Fruit fly (Drosophila melanogaster) whole organism, embryonic: ENCODE results near the gene CG10338.

Experiments used
- Atf-2 ChIP-seq: fragments of 200-800 bp; sonication (Bioruptor generic); optimal IDR thresholded peaks from 2 replicates; lab custom pipeline; 2016; ENCODE audit warnings: missing biosample characterization, missing genetic modification characterization
- CG13775 ChIP-seq: fragments of 200-800 bp; sonication (Bioruptor generic); optimal IDR thresholded peaks from 3 replicates; lab custom pipeline; 2017; ENCODE audit warnings: missing biosample characterization, mild to moderate bottlenecking, missing genetic modification characterization
- CG7928 ChIP-seq: fragments of 200-800 bp; sonication (Bioruptor generic); optimal IDR thresholded peaks from 2 replicates; lab custom pipeline; 2017; ENCODE audit warnings: missing biosample characterization, mild to moderate bottlenecking, missing genetic modification characterization
- CoRest ChIP-seq: fragments of 200-800 bp; sonication (Bioruptor generic); optimal IDR thresholded peaks from 3 replicates; lab custom pipeline; 2018; ENCODE audit warnings: missing biosample characterization, mild to moderate bottlenecking, missing genetic modification characterization, moderate library complexity
- H15 ChIP-seq: fragments of 200-800 bp; sonication (Bioruptor generic); IDR thresholded peaks from 3 replicates; pipeline ENCODE4 v1.3.6; 2022; ENCODE audit warnings: missing biosample characterization, missing genetic modification characterization
- Hey ChIP-seq: fragments of 200-800 bp; sonication (Bioruptor generic); optimal IDR thresholded peaks from 3 replicates; lab custom pipeline; 2018; ENCODE audit warnings: missing biosample characterization, mild to moderate bottlenecking, missing genetic modification characterization
- bab2 ChIP-seq: fragments of 200-800 bp; sonication (Bioruptor generic); optimal IDR thresholded peaks from 2 replicates; lab custom pipeline; 2016; ENCODE audit warnings: missing biosample characterization, missing genetic modification characterization
- gcm ChIP-seq: fragments of 200-800 bp; sonication (Bioruptor generic); optimal IDR thresholded peaks from 2 replicates; lab custom pipeline; 2019; ENCODE audit warnings: missing biosample characterization, mild to moderate bottlenecking, missing genetic modification characterization, moderate library complexity
- kni ChIP-seq: fragments of 200-800 bp; sonication (Bioruptor generic); optimal IDR thresholded peaks from 3 replicates; lab custom pipeline; 2017; ENCODE audit warnings: mild to moderate bottlenecking, missing biosample characterization, missing genetic modification reagents, missing genetic modification characterization
- toy ChIP-seq: fragments of 200-800 bp; sonication (Bioruptor generic); IDR thresholded peaks from 2 replicates; pipeline ENCODE4 v1.3.6; 2022; ENCODE audit warnings: missing biosample characterization, missing genetic modification characterization
- usp ChIP-seq: fragments of >200 bp; optimal IDR thresholded peaks from 2 replicates; lab custom pipeline; 2017; ENCODE audit warnings: missing biosample characterization, missing genetic modification characterization
- vfl ChIP-seq: fragments of 200-800 bp; sonication (Bioruptor generic); optimal IDR thresholded peaks from 2 replicates; lab custom pipeline; 2016; ENCODE audit warnings: missing biosample characterization, missing genetic modification characterization
- zf30C ChIP-seq: fragments of 200-800 bp; sonication (Bioruptor generic); optimal IDR thresholded peaks from 3 replicates; lab custom pipeline; 2018; ENCODE audit warnings: missing biosample characterization, mild to moderate bottlenecking, missing genetic modification characterization

DNA sequence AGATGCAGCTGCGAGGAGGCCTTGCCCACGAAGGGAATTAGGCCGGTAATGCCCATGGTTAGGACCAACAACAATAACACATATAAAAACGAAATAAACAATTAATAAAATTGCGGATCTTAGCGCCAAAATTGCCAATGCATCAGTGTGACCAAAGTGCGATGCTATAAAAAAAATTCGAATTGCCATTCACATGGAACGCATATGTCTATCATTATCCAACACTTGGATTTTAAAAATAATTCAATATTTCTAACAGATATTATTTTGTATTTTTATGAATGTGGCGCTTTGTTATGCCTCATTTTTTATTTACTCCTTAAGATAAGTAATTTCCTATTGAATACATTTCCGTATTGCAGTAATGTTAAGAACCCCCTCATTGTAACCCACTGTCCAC lies 13.6 kb upstream of the CG10338 start, which contains the start of gene tos:
- TF ChIP-seq Hey: no peak
- TF ChIP-seq zf30C (GFP tag; lab: Kevin White, UChicago): no peak
- TF ChIP-seq CG7928 (GFP tag; lab: Kevin White, UChicago): no peak
- no peak for TF ChIP-seq CG13775 (GFP tag; lab: Kevin White, UChicago)
- no peak for TF ChIP-seq usp (GFP tag; lab: Kevin White, UChicago)
- TF ChIP-seq CoRest (tag; lab: Kevin White, UChicago): no peak
- no peak for TF ChIP-seq bab2 (GFP tag; lab: Kevin White, UChicago)
- TF ChIP-seq vfl (GFP tag; lab: Kevin White, UChicago): no peak
- TF ChIP-seq H15 (GFP tag; lab: Robert Waterston, UW): no peak
- no peak for TF ChIP-seq gcm (GFP tag; lab: Kevin White, UChicago)
- TF ChIP-seq toy (GFP tag; lab: Robert Waterston, UW): no peak
- no peak for TF ChIP-seq kni (GFP tag; lab: Kevin White, UChicago)
- TF ChIP-seq Atf-2 (GFP tag; lab: Kevin White, UChicago): no peak
